Fruit fly (Drosophila melanogaster) whole organism, embryonic: Measurements from ENCODE around the gene CG7519.
A peak's percentile ranks its signal among the peaks of the same experiment; 100 is the strongest.

Experiments used
- Ada2b ChIP-seq: fragments of 200-800 bp; sonication (Bioruptor generic); IDR thresholded peaks from 2 replicates; pipeline ENCODE4 v1.3.6; 2022; ENCODE audit warnings: missing biosample characterization, missing genetic modification characterization
- Awh ChIP-seq: fragments of 200-800 bp; sonication (Bioruptor generic); IDR thresholded peaks from 2 replicates; pipeline ENCODE4, ENCODE4 v1.3.6; 2022; ENCODE audit warnings: missing biosample characterization, missing genetic modification characterization
- BEAF-32 ChIP-seq: fragments of 200-800 bp; sonication (Bioruptor generic); optimal IDR thresholded peaks from 3 replicates; lab custom pipeline; 2017; ENCODE audit warnings: missing biosample characterization, missing genetic modification characterization, mild to moderate bottlenecking, moderate library complexity, missing genetic modification reagents
- Bgb ChIP-seq: fragments of 200-800 bp; sonication (Bioruptor generic); IDR thresholded peaks from 2 replicates; pipeline ENCODE4 v1.3.6; 2022; ENCODE audit warnings: missing biosample characterization, missing genetic modification characterization; ENCODE audit not compliant: partially characterized antibody
- CG10565 ChIP-seq: fragments of 200-800 bp; sonication (Bioruptor generic); optimal IDR thresholded peaks from 3 replicates; lab custom pipeline; 2016; ENCODE audit warnings: missing biosample characterization, mild to moderate bottlenecking, missing genetic modification characterization
- CG12155 ChIP-seq: fragments of 200-800 bp; sonication (Bioruptor generic); optimal IDR thresholded peaks from 3 replicates; lab custom pipeline; 2016; ENCODE audit warnings: missing biosample characterization, missing genetic modification characterization
- CG13123 ChIP-seq: fragments of 200-800 bp; sonication (Bioruptor generic); optimal IDR thresholded peaks from 2 replicates; lab custom pipeline; 2016; ENCODE audit warnings: missing biosample characterization, missing genetic modification characterization
- CG13296 ChIP-seq: fragments of 200-800 bp; sonication (Bioruptor generic); optimal IDR thresholded peaks from 3 replicates; lab custom pipeline; 2018; ENCODE audit warnings: missing biosample characterization, mild to moderate bottlenecking, missing genetic modification characterization
- CG13894 ChIP-seq: fragments of 200-800 bp; sonication (Bioruptor generic); optimal IDR thresholded peaks from 3 replicates; lab custom pipeline; 2018; ENCODE audit warnings: missing biosample characterization, mild to moderate bottlenecking, missing genetic modification characterization, moderate library complexity
- CG1602 ChIP-seq: fragments of 200-800 bp; sonication (Bioruptor generic); optimal IDR thresholded peaks from 3 replicates; lab custom pipeline; 2016; ENCODE audit warnings: missing biosample characterization, missing genetic modification characterization
- CG17361 ChIP-seq: fragments of 200-800 bp; sonication (Bioruptor generic); IDR thresholded peaks from 3 replicates; pipeline ENCODE4 v1.3.6; 2022; ENCODE audit warnings: missing biosample characterization, missing genetic modification characterization
- CG18262 ChIP-seq: fragments of 200-800 bp; optimal IDR thresholded peaks from 3 replicates; lab custom pipeline; 2019; ENCODE audit warnings: missing biosample characterization, mild to moderate bottlenecking, missing genetic modification characterization, moderate library complexity
- CG18764 ChIP-seq: fragments of 200-800 bp; sonication (Bioruptor generic); optimal IDR thresholded peaks from 3 replicates; lab custom pipeline; 2016; ENCODE audit warnings: missing biosample characterization, missing genetic modification characterization
- CG31388 ChIP-seq: fragments of 200-800 bp; sonication (Bioruptor generic); optimal IDR thresholded peaks from 2 replicates; lab custom pipeline; 2016; ENCODE audit warnings: missing biosample characterization, missing genetic modification characterization
- CG33213 ChIP-seq: fragments of 200-800 bp; sonication (Bioruptor generic); optimal IDR thresholded peaks from 3 replicates; lab custom pipeline; 2016; ENCODE audit warnings: missing biosample characterization, missing genetic modification characterization
- CG34224 ChIP-seq: fragments of 200-800 bp; sonication (Bioruptor generic); IDR thresholded peaks from 3 replicates; pipeline ENCODE4 v1.3.6; 2022; ENCODE audit warnings: missing biosample characterization, missing genetic modification characterization; ENCODE audit not compliant: partially characterized antibody
- CG34422 ChIP-seq: fragments of 200-800 bp; sonication (Bioruptor generic); IDR thresholded peaks from 3 replicates; pipeline ENCODE4 v1.3.6; 2022; ENCODE audit warnings: missing biosample characterization, missing genetic modification characterization
- CG3838 ChIP-seq: fragments of 200-800 bp; sonication (Bioruptor generic); optimal IDR thresholded peaks from 3 replicates; lab custom pipeline; 2016; ENCODE audit warnings: missing biosample characterization, missing genetic modification characterization
- CG3995 ChIP-seq: fragments of 200-800 bp; sonication (Bioruptor generic); optimal IDR thresholded peaks from 3 replicates; lab custom pipeline; 2016; ENCODE audit warnings: missing biosample characterization, missing genetic modification characterization
- CG6813 ChIP-seq: fragments of 200-800 bp; sonication (Bioruptor generic); optimal IDR thresholded peaks from 2 replicates; lab custom pipeline; 2017; ENCODE audit warnings: missing biosample characterization, missing genetic modification characterization, mild to moderate bottlenecking, moderate library complexity, missing genetic modification reagents
- CG7357 ChIP-seq: fragments of 200-800 bp; sonication (Bioruptor generic); IDR thresholded peaks from 3 replicates; pipeline ENCODE4 v1.3.6; 2022; ENCODE audit warnings: missing biosample characterization, missing genetic modification characterization
- CG9609 ChIP-seq: fragments of 200-800 bp; sonication (Bioruptor generic); optimal IDR thresholded peaks from 3 replicates; lab custom pipeline; 2016; ENCODE audit warnings: missing biosample characterization, missing genetic modification characterization
- CG9797 ChIP-seq: fragments of 200-800 bp; sonication (Bioruptor generic); optimal IDR thresholded peaks from 3 replicates; lab custom pipeline; 2018; ENCODE audit warnings: missing biosample characterization, mild to moderate bottlenecking, missing genetic modification characterization
- Dbx ChIP-seq: fragments of 200-800 bp; sonication (Bioruptor generic); IDR thresholded peaks from 3 replicates; pipeline ENCODE4 v1.3.6; 2022; ENCODE audit warnings: missing biosample characterization, missing genetic modification characterization
- Deaf1 ChIP-seq: fragments of 200-800 bp; optimal IDR thresholded peaks from 3 replicates; lab custom pipeline; 2019; ENCODE audit warnings: missing biosample characterization, mild to moderate bottlenecking, missing genetic modification characterization, moderate library complexity
- Dref ChIP-seq: fragments of 200-800 bp; sonication (Bioruptor generic); IDR thresholded peaks from 2 replicates; pipeline ENCODE4 v1.3.6; 2022; ENCODE audit warnings: missing biosample characterization, missing genetic modification characterization
- Ets97D ChIP-seq: fragments of 200-800 bp; sonication (Bioruptor generic); optimal IDR thresholded peaks from 3 replicates; lab custom pipeline; 2016; ENCODE audit warnings: missing biosample characterization, missing genetic modification characterization
- HLHmδ ChIP-seq: fragments of 200-800 bp; sonication (Bioruptor generic); optimal IDR thresholded peaks from 2 replicates; lab custom pipeline; 2018; ENCODE audit warnings: missing biosample characterization, mild to moderate bottlenecking, missing genetic modification characterization, moderate library complexity
- Kr ChIP-seq: fragments of 200-800 bp; sonication (Bioruptor generic); optimal IDR thresholded peaks from 2 replicates; lab custom pipeline; 2017; ENCODE audit warnings: missing biosample characterization, mild to moderate bottlenecking, missing genetic modification characterization
- Mad ChIP-seq: fragments of 200-800 bp; sonication (Bioruptor generic); optimal IDR thresholded peaks from 2 replicates; lab custom pipeline; 2016; ENCODE audit warnings: missing biosample characterization, missing genetic modification characterization
- Med ChIP-seq: fragments of 200-800 bp; sonication (Bioruptor generic); peaks from one replicate; lab custom pipeline; 2016; ENCODE audit warnings: missing biosample characterization, missing genetic modification characterization, mild to moderate bottlenecking, inconsistent platforms, moderate library complexity
- Oaz ChIP-seq: fragments of 200-800 bp; sonication (Bioruptor generic); IDR thresholded peaks from 2 replicates; pipeline ENCODE4 v1.3.6; 2022; ENCODE audit warnings: missing biosample characterization, missing genetic modification characterization
- PHDP ChIP-seq: fragments of 200-800 bp; sonication (Bioruptor generic); optimal IDR thresholded peaks from 3 replicates; lab custom pipeline; 2018; ENCODE audit warnings: missing biosample characterization, mild to moderate bottlenecking, missing genetic modification characterization, moderate library complexity
- Sin3A ChIP-seq: fragments of >200 bp; optimal IDR thresholded peaks from 2 replicates; lab custom pipeline; 2018
- Six4 ChIP-seq: fragments of 200-800 bp; sonication (Bioruptor generic); optimal IDR thresholded peaks from 2 replicates; lab custom pipeline; 2016; ENCODE audit warnings: missing biosample characterization, missing genetic modification characterization
- cato ChIP-seq: fragments of 200-800 bp; sonication (Bioruptor generic); optimal IDR thresholded peaks from 2 replicates; lab custom pipeline; 2016; ENCODE audit warnings: missing biosample characterization, missing genetic modification characterization, borderline replicate concordance
- da ChIP-seq: fragments of 200-800 bp; sonication (Bioruptor generic); optimal IDR thresholded peaks from 2 replicates; lab custom pipeline; 2016; ENCODE audit warnings: missing biosample characterization, missing genetic modification characterization
- fd102C ChIP-seq: fragments of 200-800 bp; sonication (Bioruptor generic); optimal IDR thresholded peaks from 2 replicates; lab custom pipeline; 2018; ENCODE audit warnings: missing biosample characterization, mild to moderate bottlenecking, missing genetic modification characterization, moderate library complexity
- fd3F ChIP-seq: fragments of 200-800 bp; sonication (Bioruptor generic); optimal IDR thresholded peaks from 2 replicates; lab custom pipeline; 2018; ENCODE audit warnings: missing biosample characterization, mild to moderate bottlenecking, missing genetic modification characterization, moderate library complexity
- gcm2 ChIP-seq: fragments of 200-800 bp; sonication (Bioruptor generic); optimal IDR thresholded peaks from 2 replicates; lab custom pipeline; 2016; ENCODE audit warnings: missing biosample characterization, missing genetic modification characterization
- gfzf ChIP-seq: fragments of 200-800 bp; sonication (Bioruptor generic); optimal IDR thresholded peaks from 2 replicates; lab custom pipeline; 2016; ENCODE audit warnings: missing biosample characterization, mild to moderate bottlenecking, missing genetic modification characterization, moderate library complexity
- jigr1 ChIP-seq: fragments of 200-800 bp; sonication (Bioruptor generic); IDR thresholded peaks from 3 replicates; pipeline ENCODE4 v1.3.6; 2022; ENCODE audit warnings: missing biosample characterization, missing genetic modification characterization
- nerfin-1 ChIP-seq: fragments of 200-800 bp; sonication (Bioruptor generic); optimal IDR thresholded peaks from 3 replicates; lab custom pipeline; 2019; ENCODE audit warnings: missing biosample characterization, mild to moderate bottlenecking, missing genetic modification characterization, moderate library complexity
- pnt ChIP-seq: fragments of 200-800 bp; sonication (Bioruptor generic); optimal IDR thresholded peaks from 3 replicates; lab custom pipeline; 2016; ENCODE audit warnings: missing biosample characterization, missing genetic modification characterization
- sisA ChIP-seq: fragments of 200-800 bp; sonication (Bioruptor generic); IDR thresholded peaks from 2 replicates; pipeline ENCODE4 v1.3.6; 2022; ENCODE audit warnings: missing biosample characterization, missing genetic modification characterization
- ssp ChIP-seq: fragments of 200-800 bp; sonication (Bioruptor generic); IDR thresholded peaks from 2 replicates; pipeline ENCODE4 v1.3.6; 2022; ENCODE audit warnings: missing biosample characterization, missing genetic modification characterization
- unc-4 ChIP-seq: fragments of 200-800 bp; sonication (Bioruptor generic); IDR thresholded peaks from 2 replicates; pipeline ENCODE4 v1.3.6; 2022; ENCODE audit warnings: missing biosample characterization, missing genetic modification characterization; ENCODE audit not compliant: partially characterized antibody
- vnd ChIP-seq: fragments of 200-800 bp; sonication (Bioruptor generic); IDR thresholded peaks from 3 replicates; pipeline ENCODE4 v1.3.6; 2022; ENCODE audit warnings: missing biosample characterization, missing genetic modification characterization; ENCODE audit not compliant: partially characterized antibody
- zfh2 ChIP-seq: fragments of 200-800 bp; sonication (Bioruptor generic); optimal IDR thresholded peaks from 2 replicates; lab custom pipeline; 2016; ENCODE audit warnings: missing biosample characterization, missing genetic modification characterization

Gene CG7519

dm6 chr3L:21539245-21540196 is 46.6 kb downstream of the CG7519 start, which contains the start of the genes COX8 and VhaM9.7-b (continued):
- TF ChIP-seq unc-4 (GFP tag; lab: Robert Waterston, UW) = peak; percentile 62
- no peak for TF ChIP-seq Awh
- peak; percentile 55 for TF ChIP-seq CG3995 (GFP tag; lab: Kevin White, UChicago)
- TF ChIP-seq CG18262 (tag; lab: Kevin White, UChicago) = no peak
- no peak for TF ChIP-seq nerfin-1 (tag; lab: Kevin White, UChicago)
- peak; percentile 73 for TF ChIP-seq Sin3A (lab: Kevin White, UChicago)
- peak; percentile 85 for TF ChIP-seq Med (GFP tag; lab: Kevin White, UChicago)
- TF ChIP-seq sisA (GFP tag; lab: Robert Waterston, UW) = no peak
- no peak for TF ChIP-seq cato (GFP tag; lab: Kevin White, UChicago)
- peak; percentile 65 for TF ChIP-seq CG12155
- TF ChIP-seq jigr1 = peak; percentile 34; the same call in 1 of the 3 replicates
- no peak; the same call in none of the 2 replicates for TF ChIP-seq Dref (GFP tag; lab: Robert Waterston, UW)
- peak; percentile 62 for TF ChIP-seq CG18764
- TF ChIP-seq gfzf = peak; percentile 69
- TF ChIP-seq vnd (GFP tag; lab: Robert Waterston, UW) = peak; percentile 65; the same call in 1 of the 3 replicates
- TF ChIP-seq Mad (GFP tag; lab: Kevin White, UChicago) = no peak
- TF ChIP-seq HLHmδ (GFP tag; lab: Kevin White, UChicago) = no peak
- peak; percentile 59 for TF ChIP-seq pnt (GFP tag; lab: Kevin White, UChicago)
- TF ChIP-seq CG9797 (GFP tag; lab: Kevin White, UChicago) = peak; percentile 86
- TF ChIP-seq CG31388 (GFP tag; lab: Kevin White, UChicago) = peak; percentile 30
- TF ChIP-seq CG13123 (GFP tag; lab: Kevin White, UChicago) = peak; percentile 45
- TF ChIP-seq CG7357 (GFP tag; lab: Robert Waterston, UW) = no peak
- peak; percentile 58 for TF ChIP-seq PHDP (tag; lab: Kevin White, UChicago)
- peak; percentile 21; the same call in 1 of the 3 replicates for TF ChIP-seq CG34224 (GFP tag; lab: Robert Waterston, UW)
- no peak for TF ChIP-seq Deaf1
- peak; percentile 45 for TF ChIP-seq ssp (GFP tag; lab: Robert Waterston, UW)
- TF ChIP-seq da = no peak
- TF ChIP-seq fd102C (GFP tag; lab: Kevin White, UChicago) = no peak
- peak; percentile 38 for TF ChIP-seq CG33213 (GFP tag; lab: Kevin White, UChicago)
- TF ChIP-seq Dbx = 0 out of 3 replicates have a peak, but pooled peaks have one; percentile 48
- TF ChIP-seq CG9609 (GFP tag; lab: Kevin White, UChicago) = peak; percentile 25
- peak; percentile 93 for TF ChIP-seq BEAF-32 (GFP tag; lab: Kevin White, UChicago)
- TF ChIP-seq CG10565 = no peak
- TF ChIP-seq Oaz (GFP tag; lab: Robert Waterston, UW) = no peak
- TF ChIP-seq fd3F = peak; percentile 32
- peak; percentile 54 for TF ChIP-seq Six4 (GFP tag; lab: Kevin White, UChicago)
- TF ChIP-seq Ets97D (GFP tag; lab: Kevin White, UChicago) = peak; percentile 56
- peak; percentile 78 for TF ChIP-seq zfh2 (GFP tag; lab: Kevin White, UChicago)
- TF ChIP-seq CG13296 (GFP tag; lab: Kevin White, UChicago) = peak; percentile 23
- peak; percentile 58 for TF ChIP-seq Bgb (GFP tag; lab: Robert Waterston, UW)
- no peak for TF ChIP-seq gcm2 (GFP tag; lab: Kevin White, UChicago)
- no peak for TF ChIP-seq Ada2b (GFP tag; lab: Robert Waterston, UW)
- no peak; the same call in none of the 3 replicates for TF ChIP-seq CG17361 (GFP tag; lab: Robert Waterston, UW)
- TF ChIP-seq CG1602 (GFP tag; lab: Kevin White, UChicago) = peak; percentile 65
- TF ChIP-seq CG34422 (GFP tag; lab: Robert Waterston, UW) = peak; percentile 66
- TF ChIP-seq CG6813 (GFP tag; lab: Kevin White, UChicago) = no peak
- no peak for TF ChIP-seq Kr
- TF ChIP-seq CG3838 (GFP tag; lab: Kevin White, UChicago) = peak; percentile 13
- no peak for TF ChIP-seq CG13894
